Fruit fly (Drosophila melanogaster) whole organism, embryonic: ENCODE results near the gene Dic1.

Experiments
- Bgb ChIP-seq: fragments of 200-800 bp; sonication (Bioruptor generic); IDR thresholded peaks from 2 replicates; pipeline ENCODE4 v1.3.6; 2022; ENCODE audit warnings: missing biosample characterization, missing genetic modification characterization; ENCODE audit not compliant: partially characterized antibody
- C15 ChIP-seq: fragments of 200-800 bp; sonication (Bioruptor generic); IDR thresholded peaks from 3 replicates; pipeline ENCODE4 v1.3.6; 2022; ENCODE audit warnings: missing biosample characterization, missing genetic modification characterization
- CG10321 ChIP-seq: fragments of 200-800 bp; sonication (Bioruptor generic); IDR thresholded peaks from 2 replicates; pipeline ENCODE4 v1.3.6; 2022; ENCODE audit warnings: missing biosample characterization, missing genetic modification characterization
- CG11504 ChIP-seq: fragments of 200-800 bp; sonication (Bioruptor generic); optimal IDR thresholded peaks from 3 replicates; lab custom pipeline; 2019; ENCODE audit warnings: missing biosample characterization, mild to moderate bottlenecking, missing genetic modification characterization, moderate library complexity
- CG12104 ChIP-seq: fragments of 200-800 bp; sonication (Bioruptor generic); optimal IDR thresholded peaks from 3 replicates; lab custom pipeline; 2016; ENCODE audit warnings: missing biosample characterization, missing genetic modification characterization
- CG14441 ChIP-seq: fragments of 200-800 bp; sonication (Bioruptor generic); IDR thresholded peaks from 2 replicates; pipeline ENCODE4 v1.3.6; 2022; ENCODE audit warnings: missing biosample characterization, missing genetic modification characterization
- CG14667 ChIP-seq: fragments of 200-800 bp; sonication (Bioruptor generic); IDR thresholded peaks from 2 replicates; pipeline ENCODE4 v1.3.6; 2022; ENCODE audit warnings: missing biosample characterization, missing genetic modification characterization
- CG1529 ChIP-seq: fragments of 200-800 bp; sonication (Bioruptor generic); optimal IDR thresholded peaks from 3 replicates; lab custom pipeline; 2018; ENCODE audit warnings: missing biosample characterization, missing genetic modification characterization
- CG15479 ChIP-seq: fragments of 200-800 bp; sonication (Bioruptor generic); optimal IDR thresholded peaks from 3 replicates; lab custom pipeline; 2019; ENCODE audit warnings: missing biosample characterization, mild to moderate bottlenecking, missing genetic modification characterization, moderate library complexity
- CG16779 ChIP-seq: fragments of 200-800 bp; sonication (Bioruptor generic); IDR thresholded peaks from 2 replicates; pipeline ENCODE4 v1.3.6; 2022; ENCODE audit warnings: missing biosample characterization, missing genetic modification characterization
- CG16863 ChIP-seq: fragments of 200-800 bp; sonication (Bioruptor generic); optimal IDR thresholded peaks from 3 replicates; lab custom pipeline; 2016; ENCODE audit warnings: missing biosample characterization, missing genetic modification characterization
- CG17328 ChIP-seq: fragments of 200-800 bp; sonication (Bioruptor generic); IDR thresholded peaks from 2 replicates; pipeline ENCODE4 v1.3.6; 2022; ENCODE audit warnings: missing biosample characterization, missing genetic modification characterization
- CG31388 ChIP-seq: fragments of 200-800 bp; sonication (Bioruptor generic); optimal IDR thresholded peaks from 2 replicates; lab custom pipeline; 2016; ENCODE audit warnings: missing biosample characterization, missing genetic modification characterization
- CG3726 ChIP-seq: fragments of 200-800 bp; sonication (Bioruptor generic); IDR thresholded peaks from 3 replicates; pipeline ENCODE4, ENCODE4 v1.3.6; 2022; ENCODE audit warnings: missing biosample characterization, missing genetic modification characterization
- CG4854 ChIP-seq: fragments of 200-800 bp; sonication (Bioruptor generic); optimal IDR thresholded peaks from 2 replicates; lab custom pipeline; 2016; ENCODE audit warnings: missing biosample characterization, missing genetic modification characterization, inconsistent platforms
- CG5953 ChIP-seq: fragments of 200-800 bp; sonication (Bioruptor generic); IDR thresholded peaks from 2 replicates; pipeline ENCODE4 v1.3.6; 2022; ENCODE audit warnings: missing biosample characterization, missing genetic modification characterization
- CG7839 ChIP-seq: fragments of 200-800 bp; sonication (Bioruptor generic); optimal IDR thresholded peaks from 3 replicates; lab custom pipeline; 2018; ENCODE audit warnings: missing biosample characterization, mild to moderate bottlenecking, missing genetic modification characterization, moderate library complexity
- CG7928 ChIP-seq: fragments of 200-800 bp; sonication (Bioruptor generic); optimal IDR thresholded peaks from 2 replicates; lab custom pipeline; 2017; ENCODE audit warnings: missing biosample characterization, mild to moderate bottlenecking, missing genetic modification characterization
- Dip2 ChIP-seq: fragments of 200-800 bp; sonication (Bioruptor generic); IDR thresholded peaks from 2 replicates; pipeline ENCODE4 v1.3.6; 2022; ENCODE audit warnings: missing biosample characterization, missing genetic modification characterization
- Gug ChIP-seq: fragments of 200-800 bp; sonication (Bioruptor generic); IDR thresholded peaks from 4 replicates; pipeline ENCODE4 v1.3.6; 2022; ENCODE audit warnings: missing biosample characterization, missing genetic modification characterization
- H15 ChIP-seq: fragments of 200-800 bp; sonication (Bioruptor generic); IDR thresholded peaks from 3 replicates; pipeline ENCODE4 v1.3.6; 2022; ENCODE audit warnings: missing biosample characterization, missing genetic modification characterization
- Hey ChIP-seq: fragments of 200-800 bp; sonication (Bioruptor generic); optimal IDR thresholded peaks from 3 replicates; lab custom pipeline; 2018; ENCODE audit warnings: missing biosample characterization, mild to moderate bottlenecking, missing genetic modification characterization
- Lim3 ChIP-seq: fragments of 200-800 bp; sonication (Bioruptor generic); IDR thresholded peaks from 2 replicates; pipeline ENCODE4 v1.3.6; 2022; ENCODE audit warnings: missing biosample characterization, missing genetic modification characterization
- Myb ChIP-seq: fragments of 200-800 bp; sonication (Bioruptor generic); optimal IDR thresholded peaks from 2 replicates; lab custom pipeline; 2016; ENCODE audit warnings: missing biosample characterization, missing genetic modification characterization
- NFAT ChIP-seq: fragments of 200-800 bp; sonication (Bioruptor generic); IDR thresholded peaks from 2 replicates; pipeline ENCODE4 v1.3.6; 2022; ENCODE audit warnings: missing biosample characterization, missing genetic modification characterization
- Oaz ChIP-seq: fragments of 200-800 bp; sonication (Bioruptor generic); IDR thresholded peaks from 2 replicates; pipeline ENCODE4 v1.3.6; 2022; ENCODE audit warnings: missing biosample characterization, missing genetic modification characterization
- Optix ChIP-seq: fragments of 200-800 bp; sonication (Bioruptor generic); IDR thresholded peaks from 3 replicates; pipeline ENCODE4 v1.3.6; 2022; ENCODE audit warnings: missing biosample characterization, missing genetic modification characterization
- Pdp1 ChIP-seq, 2 experiments: fragments of 200-800 bp; sonication (Bioruptor generic); optimal IDR thresholded peaks; 3 replicates each; lab custom pipeline; 2016; ENCODE audit warnings: missing biosample characterization in 2 of 2, missing genetic modification characterization in 2 of 2, mild to moderate bottlenecking in 1 of 2, moderate library complexity in 1 of 2
- Scr ChIP-seq: fragments of 200-800 bp; sonication (Bioruptor generic); IDR thresholded peaks from 2 replicates; pipeline ENCODE4 v1.3.6; 2022; ENCODE audit warnings: missing biosample characterization, missing genetic modification characterization; ENCODE audit not compliant: partially characterized antibody
- ato ChIP-seq: fragments of 200-800 bp; sonication (Bioruptor generic); IDR thresholded peaks from 2 replicates; pipeline ENCODE4 v1.3.6; 2022; ENCODE audit warnings: missing biosample characterization, missing genetic modification characterization; ENCODE audit not compliant: partially characterized antibody
- bigmax ChIP-seq: fragments of 200-800 bp; sonication (Bioruptor generic); optimal IDR thresholded peaks from 2 replicates; lab custom pipeline; 2018; ENCODE audit warnings: missing biosample characterization, mild to moderate bottlenecking, missing genetic modification characterization
- caup ChIP-seq: fragments of 200-800 bp; sonication (Bioruptor generic); optimal IDR thresholded peaks from 3 replicates; lab custom pipeline; 2017; ENCODE audit warnings: missing biosample characterization, mild to moderate bottlenecking, missing genetic modification characterization, moderate library complexity; ENCODE audit not compliant: severe bottlenecking
- dan ChIP-seq: fragments of 200-800 bp; sonication (Bioruptor generic); IDR thresholded peaks from 2 replicates; pipeline ENCODE4 v1.3.6; 2022; ENCODE audit warnings: missing biosample characterization, missing genetic modification characterization
- disco-r ChIP-seq: fragments of 200-800 bp; sonication (Bioruptor generic); optimal IDR thresholded peaks from 2 replicates; lab custom pipeline; 2016; ENCODE audit warnings: missing biosample characterization, missing genetic modification characterization
- dpn ChIP-seq, 2 experiments: fragments of 200-800 bp; sonication (Bioruptor generic); optimal IDR thresholded peaks; 3 replicates each; lab custom pipeline; 2016; ENCODE audit warnings: missing biosample characterization in 2 of 2, missing genetic modification characterization in 2 of 2
- emc ChIP-seq: fragments of 200-800 bp; sonication (Bioruptor generic); optimal IDR thresholded peaks from 2 replicates; lab custom pipeline; 2016; ENCODE audit warnings: missing biosample characterization, missing genetic modification characterization
- fd3F ChIP-seq: fragments of 200-800 bp; sonication (Bioruptor generic); optimal IDR thresholded peaks from 2 replicates; lab custom pipeline; 2018; ENCODE audit warnings: missing biosample characterization, mild to moderate bottlenecking, missing genetic modification characterization, moderate library complexity
- gem ChIP-seq: fragments of 200-800 bp; sonication (Bioruptor generic); optimal IDR thresholded peaks from 2 replicates; lab custom pipeline; 2019; ENCODE audit warnings: missing biosample characterization, mild to moderate bottlenecking, missing genetic modification characterization, moderate library complexity
- grn ChIP-seq: fragments of 200-800 bp; sonication (Bioruptor generic); optimal IDR thresholded peaks from 3 replicates; lab custom pipeline; 2017; ENCODE audit warnings: missing biosample characterization, missing genetic modification characterization
- p53 ChIP-seq: fragments of 200-800 bp; sonication (Bioruptor generic); optimal IDR thresholded peaks from 2 replicates; lab custom pipeline; 2016; ENCODE audit warnings: missing biosample characterization, missing genetic modification characterization
- pb ChIP-seq: fragments of 200-800 bp; sonication (Bioruptor generic); optimal IDR thresholded peaks from 3 replicates; lab custom pipeline; 2016; ENCODE audit warnings: missing biosample characterization, missing genetic modification characterization
- sens ChIP-seq: fragments of 200-800 bp; sonication (Bioruptor generic); peaks from one replicate; lab custom pipeline; 2016; ENCODE audit warnings: missing biosample characterization, missing genetic modification characterization
- seq ChIP-seq: fragments of 200-800 bp; sonication (Bioruptor generic); IDR thresholded peaks from 2 replicates; pipeline ENCODE4 v1.3.6; 2022; ENCODE audit warnings: missing biosample characterization, missing genetic modification characterization
- sisA ChIP-seq: fragments of 200-800 bp; sonication (Bioruptor generic); IDR thresholded peaks from 2 replicates; pipeline ENCODE4 v1.3.6; 2022; ENCODE audit warnings: missing biosample characterization, missing genetic modification characterization
- toy ChIP-seq: fragments of 200-800 bp; sonication (Bioruptor generic); IDR thresholded peaks from 2 replicates; pipeline ENCODE4 v1.3.6; 2022; ENCODE audit warnings: missing biosample characterization, missing genetic modification characterization
- ttk ChIP-seq: fragments of 200-800 bp; sonication (Bioruptor generic); IDR thresholded peaks from 2 replicates; pipeline ENCODE4 v2.1.2; 2022; ENCODE audit warnings: missing biosample characterization, missing genetic modification characterization
- tx ChIP-seq: fragments of 200-800 bp; sonication (Bioruptor generic); optimal IDR thresholded peaks from 2 replicates; lab custom pipeline; 2016; ENCODE audit warnings: missing biosample characterization, missing genetic modification characterization
- vfl ChIP-seq: fragments of 200-800 bp; sonication (Bioruptor generic); optimal IDR thresholded peaks from 2 replicates; lab custom pipeline; 2016; ENCODE audit warnings: missing biosample characterization, missing genetic modification characterization

The Dic1 gene

DNA sequence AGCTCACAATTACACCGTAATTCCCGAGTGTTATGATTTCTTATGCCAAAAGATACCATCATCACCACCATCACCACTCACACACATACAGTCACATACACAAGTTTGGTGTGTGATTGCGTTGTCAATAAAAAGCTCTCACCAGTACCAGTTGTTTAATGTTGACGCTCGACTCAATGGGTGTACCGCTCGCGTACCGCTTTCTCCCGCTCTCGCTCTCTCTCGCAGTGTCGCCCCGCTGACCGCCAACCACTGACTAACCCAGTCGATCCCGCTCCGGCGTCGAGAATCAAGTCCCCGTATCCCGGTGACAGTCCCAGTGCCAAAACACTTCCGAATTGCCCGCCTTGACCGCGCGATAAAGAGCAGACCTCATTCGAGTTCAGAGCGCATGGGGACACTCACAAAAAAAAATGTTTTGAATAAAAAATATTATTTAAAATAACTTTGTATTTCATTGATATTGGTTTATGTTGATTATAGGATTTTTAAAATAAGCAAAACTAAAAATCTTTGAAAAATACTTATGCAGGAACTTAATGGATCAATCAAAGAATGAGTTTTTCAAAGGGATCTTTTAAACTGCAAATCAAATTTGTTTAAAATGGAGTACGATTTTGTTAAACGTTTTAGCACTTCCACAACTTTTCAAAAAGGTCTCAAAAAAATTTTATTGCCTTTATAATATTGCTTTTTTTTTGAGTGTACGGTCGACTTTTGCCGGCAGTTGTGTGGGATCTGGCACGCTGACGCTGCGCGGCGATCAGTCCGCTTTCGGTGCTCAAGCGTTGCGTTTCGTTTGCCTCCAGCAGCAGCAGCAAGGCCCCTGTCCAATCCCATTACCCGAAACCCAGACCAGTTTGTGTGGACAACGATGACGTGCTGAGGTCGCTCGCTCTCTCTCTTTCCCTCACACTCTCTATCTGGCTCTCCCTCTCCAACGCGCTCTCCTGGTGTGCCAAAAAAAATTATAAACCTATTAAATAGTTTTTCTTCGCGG, at the start of gene Dic1 (continued):
- TF ChIP-seq Bgb (GFP tag; lab: Robert Waterston, UW) (peak; percentile 68; the same call in 1 of the 2 replicates), CG4854 (GFP tag; lab: Kevin White, UChicago) (peak; percentile 87), emc (GFP tag; lab: Kevin White, UChicago) (peak; percentile 84), gem (tag; lab: Kevin White, UChicago) (peak; percentile 98), sens (GFP tag; lab: Kevin White, UChicago) (peak; percentile 99), H15 (GFP tag; lab: Robert Waterston, UW) (peak; percentile 83), dpn (GFP tag; optimal IDR thresholded peaks at IDR 0.05; lab: Kevin White, UChicago) (peak; percentile 93 to 95), fd3F (GFP tag; lab: Kevin White, UChicago) (peak; percentile 94), seq (GFP tag; lab: Robert Waterston, UW) (peak; percentile 91), CG7928 (peak; percentile 80), NFAT (GFP tag; lab: Robert Waterston, UW) (peak; percentile 71), grn (GFP tag; lab: Kevin White, UChicago) (peak; percentile 3), dan (GFP tag; lab: Robert Waterston, UW) (no peak), CG14441 (GFP tag; lab: Robert Waterston, UW) (peak; percentile 89), Lim3 (GFP tag; lab: Robert Waterston, UW) (peak; percentile 74), CG3726 (peak; percentile 67; the same call in 2 of the 3 replicates), ato (GFP tag; lab: Robert Waterston, UW) (peak; percentile 34; the same call in 1 of the 2 replicates), CG1529 (peak; percentile 94), Gug (GFP tag; lab: Robert Waterston, UW) (peak; percentile 74; the same call in 3 of the 4 replicates), CG15479 (GFP tag; lab: Kevin White, UChicago) (peak; percentile 30), Oaz (peak; percentile 86), tx (peak; percentile 79), pb (GFP tag; lab: Kevin White, UChicago) (peak; percentile 80), CG7839 (tag; lab: Kevin White, UChicago) (peak; percentile 98), Pdp1 (GFP tag; optimal IDR thresholded peaks at IDR 0.05; lab: Kevin White, UChicago) (peak; percentile 83 to 93), Optix (peak; percentile 37; the same call in 1 of the 3 replicates), disco-r (GFP tag; lab: Kevin White, UChicago) (peak; percentile 76), CG5953 (GFP tag; lab: Robert Waterston, UW) (peak; percentile 74), Scr (GFP tag; lab: Robert Waterston, UW) (peak; percentile 17; the same call in 1 of the 2 replicates), Dip2 (GFP tag; lab: Robert Waterston, UW) (peak; percentile 63; the same call in 1 of the 2 replicates), caup (GFP tag; lab: Kevin White, UChicago) (peak; percentile 97), Myb (GFP tag; lab: Kevin White, UChicago) (peak; percentile 76), p53 (peak; percentile 66), sisA (peak; percentile 92), CG31388 (GFP tag; lab: Kevin White, UChicago) (peak; percentile 85), CG11504 (tag; lab: Kevin White, UChicago) (peak; percentile 98), CG10321 (GFP tag; lab: Robert Waterston, UW) (peak; percentile 30; the same call in 1 of the 2 replicates), C15 (GFP tag; lab: Robert Waterston, UW) (peak; percentile 65; the same call in 2 of the 3 replicates), bigmax (GFP tag; lab: Kevin White, UChicago) (no peak), CG12104 (peak; percentile 99), Hey (peak; percentile 54), CG16779 (peak; percentile 65; the same call in 1 of the 2 replicates), CG16863 (GFP tag; lab: Kevin White, UChicago) (peak; percentile 87), CG17328 (GFP tag; lab: Robert Waterston, UW) (peak; percentile 81), toy (peak; percentile 83), ttk (peak; percentile 85), vfl (GFP tag; lab: Kevin White, UChicago) (peak; percentile 93), CG14667 (GFP tag; lab: Robert Waterston, UW) (peak; percentile 74)
